Worm (Caenorhabditis elegans) whole organism, early embryonic: ENCODE data around the gene col-104.

ENCODE experiments used
- B0310.2 ChIP-seq: sonication (generic microtip); optimal IDR thresholded peaks from 2 replicates; lab custom pipeline; 2016; ENCODE audit warnings: mild to moderate bottlenecking, missing genetic modification characterization, missing compliant biosample characterization
- aly-1 ChIP-seq: sonication (generic microtip); optimal IDR thresholded peaks from 2 replicates; lab custom pipeline; 2016; ENCODE audit warnings: missing genetic modification characterization, missing compliant biosample characterization
- ama-1 ChIP-seq: fragments of 150-350 bp; optimal IDR thresholded peaks from 2 replicates; lab custom pipeline; 2014
- ets-7 ChIP-seq: sonication (generic microtip); optimal IDR thresholded peaks from 2 replicates; lab custom pipeline; 2016; ENCODE audit warnings: missing genotype, missing genetic modification characterization, missing compliant biosample characterization
- flt-1 ChIP-seq: fragments of 200-800 bp; sonication (Bioruptor generic); IDR thresholded peaks from 2 replicates; pipeline ENCODE4 v1.3.6; 2022; ENCODE audit warnings: missing genetic modification characterization, missing compliant biosample characterization
- hnd-1 ChIP-seq: sonication (generic microtip); optimal IDR thresholded peaks from 2 replicates; lab custom pipeline; 2016; ENCODE audit warnings: missing genetic modification characterization, missing compliant biosample characterization
- pes-1 ChIP-seq: fragments of 200-800 bp; sonication (Bioruptor generic); IDR thresholded peaks from 2 replicates; pipeline ENCODE4 v1.3.6; 2022; ENCODE audit warnings: missing genetic modification reagents, missing genetic modification characterization, missing compliant biosample characterization
- scrt-1 ChIP-seq: fragments of 200-800 bp; sonication (Bioruptor generic); IDR thresholded peaks from 2 replicates; pipeline ENCODE4 v1.3.6; 2022; ENCODE audit warnings: missing genetic modification characterization, missing compliant biosample characterization
- sea-1 ChIP-seq: fragments of 200-800 bp; sonication (Bioruptor generic); conservative IDR thresholded peaks from 2 replicates; pipeline ENCODE4 v1.3.6; 2022; ENCODE audit warnings: missing genetic modification characterization, missing compliant biosample characterization
- tbx-11 ChIP-seq: fragments of 200-800 bp; sonication (Bioruptor generic); IDR thresholded peaks from 2 replicates; pipeline ENCODE4 v1.3.6; 2022; ENCODE audit warnings: missing genetic modification characterization, missing compliant biosample characterization
- tbx-37 ChIP-seq: fragments of 200-800 bp; sonication (Bioruptor generic); conservative IDR thresholded peaks from 2 replicates; pipeline ENCODE4 v1.3.6; 2022; ENCODE audit warnings: missing genetic modification reagents, missing genetic modification characterization, missing compliant biosample characterization
- tra-4 ChIP-seq: sonication (generic microtip); optimal IDR thresholded peaks from 2 replicates; lab custom pipeline; 2017; ENCODE audit warnings: missing genetic modification characterization, missing compliant biosample characterization

DNA sequence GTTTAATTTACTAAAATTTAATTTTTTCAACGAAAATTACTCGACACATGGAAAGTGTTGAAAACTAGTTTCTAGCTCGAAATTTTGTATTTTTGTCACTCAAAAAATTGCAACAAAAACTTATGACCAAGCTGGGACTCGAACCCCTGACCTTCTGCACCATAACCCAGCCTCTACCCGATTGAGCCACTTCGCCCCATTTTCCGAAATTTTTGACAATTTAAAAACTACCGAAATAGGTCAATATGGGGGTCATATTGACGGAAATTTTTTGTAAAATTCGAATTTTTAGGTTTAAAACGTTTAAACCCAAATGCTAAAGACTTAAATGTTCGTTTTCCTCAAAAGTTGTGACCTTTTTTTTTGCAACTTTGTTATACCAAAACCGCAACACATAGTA is 30.4 kb upstream of the col-104 start:
- no peak for TF ChIP-seq ama-1 (lab: Kevin White, UChicago)
- TF ChIP-seq B0310.2 (tag; lab: Kevin White, UChicago) = no peak
- TF ChIP-seq tra-4 = no peak
- TF ChIP-seq tbx-11 (GFP tag; lab: Robert Waterston, UW) = no peak
- no peak for TF ChIP-seq scrt-1
- TF ChIP-seq aly-1 = no peak
- TF ChIP-seq flt-1 (GFP tag; lab: Robert Waterston, UW) = no peak
- TF ChIP-seq sea-1 (GFP tag; lab: Robert Waterston, UW) = no peak
- TF ChIP-seq tbx-37 (GFP tag; lab: Robert Waterston, UW) = no peak
- no peak for TF ChIP-seq hnd-1 (tag; lab: Kevin White, UChicago)
- TF ChIP-seq pes-1 (GFP tag; lab: Robert Waterston, UW) = no peak
- no peak for TF ChIP-seq ets-7 (tag; lab: Kevin White, UChicago)
